Fruit fly (Drosophila melanogaster): ENCODE results near the gene Antp.

DNA sequence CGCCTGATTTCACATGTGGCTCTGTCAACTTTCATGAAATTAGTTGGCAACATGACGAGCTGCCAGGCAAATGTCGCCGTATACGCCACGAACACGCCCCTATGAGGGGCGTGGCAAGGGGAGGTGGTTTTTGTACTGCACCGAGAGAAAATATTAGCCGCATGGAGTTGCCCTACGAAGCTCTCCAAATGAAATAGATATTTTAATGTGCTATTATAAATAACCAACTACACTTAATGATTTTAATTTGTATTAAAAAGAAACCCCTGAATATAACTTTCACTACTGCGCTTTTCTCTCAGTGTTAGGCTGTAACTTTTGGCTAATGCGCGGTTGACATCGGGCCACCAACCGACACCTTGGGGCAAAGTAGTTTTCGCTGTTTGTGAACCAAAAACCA is 79.1 kb downstream of the Antp start:
- no peak for TF ChIP-seq CTCF (optimal IDR thresholded peaks at IDR 0.05)
- TF ChIP-seq CG8478 (optimal IDR thresholded peaks at IDR 0.05), result no peak

Data from S2 (cell line).